Fruit fly (Drosophila melanogaster) whole organism, embryonic: ENCODE results near the gene TTLL6B.
A peak's percentile ranks its signal among the peaks of the same experiment; 100 is the strongest.

Experiments
- BEAF-32 ChIP-seq: fragments of 200-800 bp; sonication (Bioruptor generic); optimal IDR thresholded peaks from 3 replicates; lab custom pipeline; 2017; ENCODE audit warnings: missing biosample characterization, missing genetic modification characterization, mild to moderate bottlenecking, moderate library complexity, missing genetic modification reagents
- CG10147 ChIP-seq: fragments of 200-800 bp; sonication (Bioruptor generic); optimal IDR thresholded peaks from 2 replicates; lab custom pipeline; 2019; ENCODE audit warnings: missing biosample characterization, mild to moderate bottlenecking, missing genetic modification characterization, moderate library complexity
- CG10979 ChIP-seq: fragments of 200-800 bp; sonication (Bioruptor generic); optimal IDR thresholded peaks from 2 replicates; lab custom pipeline; 2018; ENCODE audit warnings: missing biosample characterization, mild to moderate bottlenecking, missing genetic modification characterization, moderate library complexity
- CG11398 ChIP-seq: fragments of 200-800 bp; sonication (Bioruptor generic); optimal IDR thresholded peaks from 2 replicates; lab custom pipeline; 2016; ENCODE audit warnings: missing biosample characterization, missing genetic modification characterization
- CG11456 ChIP-seq: fragments of 200-800 bp; sonication (Bioruptor generic); IDR thresholded peaks from 3 replicates; pipeline ENCODE4 v1.3.6; 2022; ENCODE audit warnings: missing biosample characterization, missing genetic modification characterization
- CG11504 ChIP-seq: fragments of 200-800 bp; sonication (Bioruptor generic); optimal IDR thresholded peaks from 3 replicates; lab custom pipeline; 2019; ENCODE audit warnings: missing biosample characterization, mild to moderate bottlenecking, missing genetic modification characterization, moderate library complexity
- CG13894 ChIP-seq: fragments of 200-800 bp; sonication (Bioruptor generic); optimal IDR thresholded peaks from 3 replicates; lab custom pipeline; 2018; ENCODE audit warnings: missing biosample characterization, mild to moderate bottlenecking, missing genetic modification characterization, moderate library complexity
- CG15269 ChIP-seq: fragments of 200-800 bp; sonication (Bioruptor generic); optimal IDR thresholded peaks from 2 replicates; lab custom pipeline; 2018; ENCODE audit warnings: missing biosample characterization, mild to moderate bottlenecking, missing genetic modification characterization, moderate library complexity
- CG17385 ChIP-seq: fragments of 200-800 bp; sonication (Bioruptor generic); optimal IDR thresholded peaks from 3 replicates; lab custom pipeline; 2018; ENCODE audit warnings: missing biosample characterization, mild to moderate bottlenecking, missing genetic modification characterization
- CG18262 ChIP-seq: fragments of 200-800 bp; optimal IDR thresholded peaks from 3 replicates; lab custom pipeline; 2019; ENCODE audit warnings: missing biosample characterization, mild to moderate bottlenecking, missing genetic modification characterization, moderate library complexity
- CG2199 ChIP-seq: fragments of 200-800 bp; sonication (Bioruptor generic); IDR thresholded peaks from 3 replicates; pipeline ENCODE4 v1.3.6; 2022; ENCODE audit warnings: missing biosample characterization, missing genetic modification characterization
- CG2712 ChIP-seq: fragments of 200-800 bp; optimal IDR thresholded peaks from 3 replicates; lab custom pipeline; 2019; ENCODE audit warnings: missing biosample characterization, mild to moderate bottlenecking, missing genetic modification characterization, moderate library complexity
- CG30403 ChIP-seq: fragments of 200-800 bp; sonication (Bioruptor generic); optimal IDR thresholded peaks from 3 replicates; lab custom pipeline; 2016; ENCODE audit warnings: missing biosample characterization, missing genetic modification characterization
- CG31441 ChIP-seq: fragments of 200-800 bp; sonication (Bioruptor generic); IDR thresholded peaks from 2 replicates; pipeline ENCODE4 v1.3.6; 2022; ENCODE audit warnings: missing biosample characterization, missing genetic modification characterization
- CG42726 ChIP-seq: fragments of 200-800 bp; sonication (Bioruptor generic); IDR thresholded peaks from 2 replicates; pipeline ENCODE4 v1.3.6; 2022; ENCODE audit warnings: missing biosample characterization, missing genetic modification characterization; ENCODE audit not compliant: partially characterized antibody
- CG8359 ChIP-seq: fragments of 200-800 bp; sonication (Bioruptor generic); optimal IDR thresholded peaks from 2 replicates; lab custom pipeline; 2017; ENCODE audit warnings: missing biosample characterization, mild to moderate bottlenecking, missing genetic modification characterization, borderline replicate concordance
- D19A ChIP-seq: fragments of 200-800 bp; optimal IDR thresholded peaks from 3 replicates; lab custom pipeline; 2019; ENCODE audit warnings: missing biosample characterization, mild to moderate bottlenecking, missing genetic modification characterization, moderate library complexity
- D19B ChIP-seq: fragments of 200-800 bp; sonication (Bioruptor generic); optimal IDR thresholded peaks from 2 replicates; lab custom pipeline; 2017; ENCODE audit warnings: missing biosample characterization, mild to moderate bottlenecking, missing genetic modification characterization
- Drgx ChIP-seq: fragments of 200-800 bp; sonication (Bioruptor generic); IDR thresholded peaks from 2 replicates; pipeline ENCODE4 v1.3.6; 2022; ENCODE audit warnings: missing biosample characterization, missing genetic modification characterization
- Ets65A ChIP-seq: fragments of 200-800 bp; sonication (Bioruptor generic); peaks from one replicate; lab custom pipeline; 2016; ENCODE audit warnings: missing biosample characterization, missing genetic modification characterization
- H15 ChIP-seq: fragments of 200-800 bp; sonication (Bioruptor generic); IDR thresholded peaks from 3 replicates; pipeline ENCODE4 v1.3.6; 2022; ENCODE audit warnings: missing biosample characterization, missing genetic modification characterization
- HHEX ChIP-seq: fragments of 200-800 bp; sonication (Bioruptor generic); optimal IDR thresholded peaks from 3 replicates; lab custom pipeline; 2017; ENCODE audit warnings: missing biosample characterization, mild to moderate bottlenecking, missing genetic modification characterization, missing genetic modification reagents
- Nf-YB ChIP-seq: fragments of 200-800 bp; sonication (Bioruptor generic); optimal IDR thresholded peaks from 3 replicates; lab custom pipeline; 2019; ENCODE audit warnings: missing biosample characterization, mild to moderate bottlenecking, missing genetic modification characterization, moderate library complexity
- NfI ChIP-seq: fragments of 200-800 bp; sonication (Bioruptor generic); optimal IDR thresholded peaks from 3 replicates; lab custom pipeline; 2018; ENCODE audit warnings: missing biosample characterization, mild to moderate bottlenecking, missing genetic modification characterization, moderate library complexity
- Ssrp ChIP-seq: fragments of 200-800 bp; sonication (Bioruptor generic); optimal IDR thresholded peaks from 2 replicates; lab custom pipeline; 2018; ENCODE audit warnings: missing biosample characterization, mild to moderate bottlenecking, missing genetic modification characterization, moderate library complexity
- Stat92E ChIP-seq, 3 experiments: fragments of >200 bp in 2 of 3; fragments of 200-800 bp in 1 of 3; sonication (Bioruptor generic) in 1 of 3; optimal IDR thresholded peaks; 2 replicates each; lab custom pipeline; 2017 to 2019; ENCODE audit warnings: missing biosample characterization in 3 of 3, missing genetic modification characterization in 3 of 3, mild to moderate bottlenecking in 1 of 3, moderate library complexity in 1 of 3
- Xrp1 ChIP-seq: fragments of 200-800 bp; sonication (Bioruptor generic); IDR thresholded peaks from 2 replicates; pipeline ENCODE4 v1.3.6; 2022; ENCODE audit warnings: missing biosample characterization, missing genetic modification characterization
- cg ChIP-seq: fragments of 200-800 bp; sonication (Bioruptor generic); optimal IDR thresholded peaks from 3 replicates; lab custom pipeline; 2019; ENCODE audit warnings: missing biosample characterization, mild to moderate bottlenecking, missing genetic modification characterization, moderate library complexity
- fd102C ChIP-seq: fragments of 200-800 bp; sonication (Bioruptor generic); optimal IDR thresholded peaks from 2 replicates; lab custom pipeline; 2018; ENCODE audit warnings: missing biosample characterization, mild to moderate bottlenecking, missing genetic modification characterization, moderate library complexity
- fru ChIP-seq: fragments of >200 bp; optimal IDR thresholded peaks from 2 replicates; lab custom pipeline; 2017
- gem ChIP-seq: fragments of 200-800 bp; sonication (Bioruptor generic); optimal IDR thresholded peaks from 2 replicates; lab custom pipeline; 2019; ENCODE audit warnings: missing biosample characterization, mild to moderate bottlenecking, missing genetic modification characterization, moderate library complexity
- grn ChIP-seq: fragments of 200-800 bp; sonication (Bioruptor generic); optimal IDR thresholded peaks from 3 replicates; lab custom pipeline; 2017; ENCODE audit warnings: missing biosample characterization, missing genetic modification characterization
- gsb ChIP-seq: fragments of 200-800 bp; sonication (Bioruptor generic); IDR thresholded peaks from 2 replicates; pipeline ENCODE4 v1.3.6; 2022; ENCODE audit warnings: missing biosample characterization, missing genetic modification characterization
- gsb-n ChIP-seq: fragments of 200-800 bp; sonication (Bioruptor generic); optimal IDR thresholded peaks from 3 replicates; lab custom pipeline; 2018; ENCODE audit warnings: missing biosample characterization, mild to moderate bottlenecking, missing genetic modification characterization
- hbn ChIP-seq: fragments of 200-800 bp; sonication (Bioruptor generic); IDR thresholded peaks from 2 replicates; pipeline ENCODE4 v1.3.6; 2022; ENCODE audit warnings: missing biosample characterization, missing genetic modification characterization; ENCODE audit not compliant: partially characterized antibody
- kni ChIP-seq: fragments of 200-800 bp; sonication (Bioruptor generic); optimal IDR thresholded peaks from 3 replicates; lab custom pipeline; 2017; ENCODE audit warnings: mild to moderate bottlenecking, missing biosample characterization, missing genetic modification reagents, missing genetic modification characterization
- lbe ChIP-seq: fragments of 200-800 bp; sonication (Bioruptor generic); optimal IDR thresholded peaks from 2 replicates; lab custom pipeline; 2016; ENCODE audit warnings: missing biosample characterization, mild to moderate bottlenecking, missing genetic modification characterization
- lola ChIP-seq, 3 experiments: fragments of >200 bp in 2 of 3; fragments of 200-800 bp in 1 of 3; sonication (Bioruptor generic) in 1 of 3; optimal IDR thresholded peaks; 2 replicates each; lab custom pipeline; 2017 to 2019; ENCODE audit warnings: missing biosample characterization in 3 of 3, missing genetic modification characterization in 3 of 3, mild to moderate bottlenecking in 1 of 3, moderate library complexity in 1 of 3
- mam ChIP-seq: fragments of 200-800 bp; sonication (Bioruptor generic); optimal IDR thresholded peaks from 3 replicates; lab custom pipeline; 2016; ENCODE audit warnings: missing biosample characterization, missing genetic modification characterization
- rib ChIP-seq: fragments of 200-800 bp; sonication (Bioruptor generic); IDR thresholded peaks from 2 replicates; pipeline ENCODE4 v1.3.6; 2022; ENCODE audit warnings: missing biosample characterization, missing genetic modification characterization
- sens ChIP-seq: fragments of 200-800 bp; sonication (Bioruptor generic); peaks from one replicate; lab custom pipeline; 2016; ENCODE audit warnings: missing biosample characterization, missing genetic modification characterization
- slp2 ChIP-seq: fragments of 200-800 bp; sonication (Bioruptor generic); optimal IDR thresholded peaks from 2 replicates; lab custom pipeline; 2016; ENCODE audit warnings: missing biosample characterization, missing genetic modification characterization
- tin ChIP-seq: fragments of 200-800 bp; sonication (Bioruptor generic); optimal IDR thresholded peaks from 3 replicates; lab custom pipeline; 2016; ENCODE audit warnings: missing biosample characterization, missing genetic modification characterization
- trh ChIP-seq: fragments of 200-800 bp; sonication (Bioruptor generic); optimal IDR thresholded peaks from 2 replicates; lab custom pipeline; 2016; ENCODE audit warnings: missing biosample characterization, missing genetic modification characterization

TTLL6B gene

DNA sequence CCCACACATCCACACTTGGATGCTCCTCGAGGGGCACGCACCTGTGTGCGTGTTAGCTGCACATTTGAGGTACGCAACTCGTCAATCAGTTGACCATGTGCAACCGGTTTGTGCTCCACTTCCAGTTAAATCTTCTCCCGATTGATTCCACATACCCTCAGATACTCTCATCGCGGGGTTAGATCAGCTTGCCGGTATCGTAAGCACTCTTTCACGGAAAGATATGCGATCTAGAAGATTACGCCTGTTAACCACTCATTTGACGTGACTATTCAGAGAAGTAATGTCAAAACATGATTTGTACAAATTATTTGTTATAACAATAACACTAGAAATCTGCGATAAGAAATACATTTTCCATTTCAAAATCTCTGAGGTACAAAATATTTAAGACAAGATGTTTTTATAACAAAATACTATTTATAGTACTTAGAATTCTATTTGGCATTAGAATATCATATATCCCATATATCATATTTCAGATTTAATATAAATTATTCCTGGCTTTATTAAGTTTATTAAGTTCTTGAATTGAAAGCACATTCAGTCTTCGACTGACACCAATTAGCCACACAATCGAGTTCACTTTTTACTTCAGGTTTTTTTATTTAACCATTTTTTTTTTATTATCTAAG lies 29.9 kb downstream of the TTLL6B start:
- TF ChIP-seq CG10147 (no peak), trh (no peak), D19A (peak; percentile 35), Ets65A (peak; percentile 52), Stat92E (GFP tag; optimal IDR thresholded peaks at IDR 0.05; lab: Kevin White, UChicago) (peak in 1 of 3 experiments; percentile 85), sens (GFP tag; lab: Kevin White, UChicago) (peak; percentile 27), CG2199 (0 out of 3 replicates have a peak, but pooled peaks have one; percentile 23), mam (no peak), cg (GFP tag; lab: Kevin White, UChicago) (peak; percentile 36), grn (peak; percentile 69), CG11456 (GFP tag; lab: Robert Waterston, UW) (0 out of 3 replicates have a peak, but pooled peaks have one; percentile 8)

DNA sequence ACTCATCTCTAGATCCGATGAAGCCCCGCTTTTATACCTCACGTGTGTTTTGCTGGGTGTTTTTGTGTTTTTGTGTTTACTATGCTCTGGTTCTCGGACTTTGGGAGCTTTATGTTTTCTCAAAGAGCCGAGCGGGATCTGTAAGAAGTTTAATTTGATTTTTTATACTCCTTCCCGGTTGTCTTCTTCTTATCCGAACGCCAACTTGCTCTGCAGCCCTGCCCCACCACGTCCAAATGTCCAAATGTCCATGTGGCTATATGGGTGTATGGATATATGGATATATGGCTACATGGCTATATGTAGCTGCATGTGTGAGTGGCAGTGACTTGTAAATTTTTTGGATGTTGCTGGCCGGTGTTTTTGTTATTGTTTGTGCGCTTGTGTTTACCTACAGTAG lies 32.0 kb downstream of the TTLL6B start:
- TF ChIP-seq rib (no peak), kni (GFP tag; lab: Kevin White, UChicago) (peak; percentile 46), slp2 (GFP tag; lab: Kevin White, UChicago) (no peak), CG15269 (tag; lab: Kevin White, UChicago) (peak; percentile 52), CG17385 (GFP tag; lab: Kevin White, UChicago) (peak; percentile 30), H15 (GFP tag; lab: Robert Waterston, UW) (no peak), CG13894 (tag; lab: Kevin White, UChicago) (peak; percentile 50), cg (GFP tag; lab: Kevin White, UChicago) (peak; percentile 39)

- TF ChIP-seq sens (GFP tag; lab: Kevin White, UChicago) (peak; percentile 57), gsb (GFP tag; lab: Robert Waterston, UW) (no peak), BEAF-32 (peak; percentile 3)
Measured at dm6 chr3R:27218288-27218687, 32.5 kb downstream of the TTLL6B start.

DNA sequence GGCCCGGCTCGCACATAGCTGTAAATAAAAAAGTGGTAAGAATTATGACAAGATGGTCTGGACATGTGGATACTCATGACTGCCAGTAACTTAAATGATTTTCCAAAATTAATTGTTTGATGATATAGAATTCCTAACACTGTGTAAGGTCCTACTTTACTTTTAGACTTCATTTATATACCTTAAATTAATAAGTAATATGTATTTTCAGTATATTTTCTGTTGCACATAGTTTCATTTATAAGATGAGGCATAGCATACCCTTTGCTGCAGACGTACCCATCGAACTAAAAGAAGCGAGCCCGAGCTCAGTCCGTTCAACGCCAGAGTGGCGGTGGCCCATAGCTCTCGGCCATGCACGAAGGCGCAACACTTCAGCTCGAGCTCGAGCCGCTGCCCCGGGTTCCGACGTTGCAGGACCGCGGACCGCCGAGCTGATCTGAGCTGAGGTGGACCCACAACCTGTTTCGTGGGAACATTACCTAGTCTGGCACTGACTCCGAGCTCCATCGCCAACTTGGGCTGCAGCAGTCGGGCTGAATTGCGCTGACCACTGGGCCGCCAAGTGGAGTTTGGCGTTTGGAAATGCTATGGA lies 33.2 kb downstream of the TTLL6B start:
- TF ChIP-seq CG30403 (GFP tag; lab: Kevin White, UChicago) (no peak), hbn (no peak), lola (GFP tag; optimal IDR thresholded peaks at IDR 0.05; lab: Kevin White, UChicago) (peak in 1 of 3 experiments; percentile 55), CG10979 (tag; lab: Kevin White, UChicago) (peak; percentile 55), HHEX (GFP tag; lab: Kevin White, UChicago) (no peak), gsb-n (tag; lab: Kevin White, UChicago) (peak; percentile 3), gem (peak; percentile 39), tin (GFP tag; lab: Kevin White, UChicago) (no peak), Ssrp (tag; lab: Kevin White, UChicago) (peak; percentile 0), D19B (GFP tag; lab: Kevin White, UChicago) (peak; percentile 49), NfI (no peak), Nf-YB (GFP tag; lab: Kevin White, UChicago) (no peak), CG18262 (peak; percentile 47), Drgx (GFP tag; lab: Robert Waterston, UW) (peak; percentile 47; the same call in 1 of the 2 replicates), fd102C (GFP tag; lab: Kevin White, UChicago) (no peak), CG8359 (no peak), Xrp1 (GFP tag; lab: Robert Waterston, UW) (peak; percentile 18; the same call in 1 of the 2 replicates), lbe (GFP tag; lab: Kevin White, UChicago) (peak; percentile 41), CG11504 (tag; lab: Kevin White, UChicago) (peak; percentile 4), CG2712 (tag; lab: Kevin White, UChicago) (peak; percentile 50), CG42726 (GFP tag; lab: Robert Waterston, UW) (no peak), CG11398 (GFP tag; lab: Kevin White, UChicago) (no peak), fru (lab: Kevin White, UChicago) (no peak), CG31441 (0 out of 2 replicates have a peak, but pooled peaks have one; percentile 35)
